Worm (Caenorhabditis elegans): Measurements from ENCODE around the gene appg-2.

Gene appg-2

ce11 chrII:8788752-8789151, 12.2 kb upstream of the appg-2 start:
- TF ChIP-seq unc-62 (GFP tag; optimal IDR thresholded peaks at IDR 0.05): no peak

ce11 chrII:8789828-8790558, 10.9 kb upstream of the appg-2 start, which contains the start of gene F07H5.13:
Gene F07H5.13 (plus strand): TSS chrII:8790557.
- TF ChIP-seq unc-62 (GFP tag; optimal IDR thresholded peaks at IDR 0.05): no peak

ce11 chrII:8792640-8793039, 8.3 kb upstream of the appg-2 start, which contains the start of gene idpa-2:
Gene idpa-2 (minus strand): TSS chrII:8792740.
- TF ChIP-seq unc-62 (GFP tag; optimal IDR thresholded peaks at IDR 0.05): no peak

DNA sequence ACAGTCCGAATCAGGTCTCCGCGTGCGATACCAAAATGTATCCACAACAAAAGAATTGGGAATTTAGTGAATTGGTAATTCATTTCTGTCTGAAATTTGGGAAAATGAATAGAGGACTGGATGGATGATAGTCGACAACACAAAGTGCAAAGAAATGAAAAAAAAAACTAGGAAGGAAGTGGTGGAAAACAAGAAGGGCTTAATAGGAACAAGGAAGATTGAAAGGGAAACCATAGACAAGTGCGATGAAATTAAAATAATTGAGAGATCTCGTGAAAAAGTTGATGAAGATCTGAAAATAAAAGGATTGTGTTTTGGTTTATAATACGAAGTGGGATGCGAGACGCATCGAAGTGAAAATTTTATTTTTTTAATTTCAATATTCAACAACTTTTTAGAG, 6.9 kb upstream of the appg-2 start, which contains the start of gene F07H5.7:
TSS of gene F07H5.7 (minus strand) at position 101 of the 400 bp plus-strand sequence.
- no peak for TF ChIP-seq unc-62 (GFP tag; optimal IDR thresholded peaks at IDR 0.05)

DNA sequence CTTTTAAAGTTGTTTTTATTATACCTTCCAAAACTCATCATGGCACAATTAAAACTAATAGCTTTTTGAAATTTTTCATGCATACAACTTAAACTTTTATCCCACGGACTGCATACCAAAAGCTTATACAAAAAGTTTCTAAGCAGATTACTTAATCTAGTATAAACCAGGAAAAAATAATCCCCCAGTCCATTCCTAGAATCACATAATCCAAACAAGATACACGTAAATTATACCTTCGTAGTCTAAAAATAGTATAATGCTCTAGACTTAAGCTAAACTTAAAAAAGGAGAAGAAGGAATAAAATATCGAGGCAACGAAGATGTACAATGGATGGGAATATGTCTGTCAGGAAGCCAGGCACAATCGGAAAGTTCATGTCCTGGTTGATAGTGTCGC, 5.7 kb upstream of the appg-2 start:
- no peak for TF ChIP-seq unc-62 (GFP tag; optimal IDR thresholded peaks at IDR 0.05)

ce11 chrII:8796391-8796790, 4.5 kb upstream of the appg-2 start:
- no peak for TF ChIP-seq unc-62 (GFP tag; optimal IDR thresholded peaks at IDR 0.05)

DNA sequence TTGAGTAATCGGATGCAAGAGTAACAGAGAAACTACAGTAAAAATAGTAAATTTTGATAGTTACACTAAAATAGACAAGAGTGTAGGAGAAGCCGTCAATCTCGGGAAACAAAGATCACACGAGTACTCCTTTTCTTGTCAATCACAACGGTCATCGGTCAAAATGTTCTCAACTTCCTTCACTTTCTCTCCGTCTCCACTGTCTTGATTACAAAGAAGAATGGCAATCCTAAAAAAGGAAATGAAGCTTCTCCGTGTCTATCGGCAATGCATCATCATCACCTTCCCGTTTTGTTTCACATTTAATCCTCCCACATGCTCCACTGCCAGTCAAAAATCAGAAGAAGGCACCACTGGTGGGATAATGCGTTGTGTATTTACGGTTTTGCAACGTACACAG, 1.2 kb upstream of the appg-2 start:
- no peak for TF ChIP-seq unc-62 (GFP tag; optimal IDR thresholded peaks at IDR 0.05)

DNA sequence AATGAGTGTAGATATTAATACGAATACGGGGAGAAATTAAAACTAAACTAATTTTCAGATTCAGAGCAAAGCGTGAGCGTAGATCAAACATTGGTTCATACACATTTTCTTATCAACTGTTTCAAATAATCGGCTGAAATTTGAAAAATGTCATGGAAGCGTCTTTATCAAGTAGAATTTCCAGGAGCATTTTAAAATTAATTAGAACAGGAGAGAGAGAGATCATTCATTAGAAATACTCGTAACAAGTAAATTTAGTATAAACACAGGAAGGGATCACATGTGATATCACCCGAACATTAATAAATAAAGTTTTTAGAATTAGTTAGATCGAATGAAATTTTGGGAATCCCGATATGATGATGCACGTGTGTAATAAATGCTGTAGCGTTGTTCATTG, 6.0 kb downstream of the appg-2 start, which contains the start of gene pho-13:
TSS of gene pho-13 (minus strand) at position 101 of the 400 bp plus-strand sequence.
- no peak for TF ChIP-seq unc-62 (GFP tag; optimal IDR thresholded peaks at IDR 0.05)

ce11 chrII:8808482-8808881, 7.6 kb downstream of the appg-2 start, which contains the start of gene F07H5.10:
Gene F07H5.10 (minus strand): TSS chrII:8808582.
- TF ChIP-seq unc-62 (GFP tag; optimal IDR thresholded peaks at IDR 0.05): no peak

DNA sequence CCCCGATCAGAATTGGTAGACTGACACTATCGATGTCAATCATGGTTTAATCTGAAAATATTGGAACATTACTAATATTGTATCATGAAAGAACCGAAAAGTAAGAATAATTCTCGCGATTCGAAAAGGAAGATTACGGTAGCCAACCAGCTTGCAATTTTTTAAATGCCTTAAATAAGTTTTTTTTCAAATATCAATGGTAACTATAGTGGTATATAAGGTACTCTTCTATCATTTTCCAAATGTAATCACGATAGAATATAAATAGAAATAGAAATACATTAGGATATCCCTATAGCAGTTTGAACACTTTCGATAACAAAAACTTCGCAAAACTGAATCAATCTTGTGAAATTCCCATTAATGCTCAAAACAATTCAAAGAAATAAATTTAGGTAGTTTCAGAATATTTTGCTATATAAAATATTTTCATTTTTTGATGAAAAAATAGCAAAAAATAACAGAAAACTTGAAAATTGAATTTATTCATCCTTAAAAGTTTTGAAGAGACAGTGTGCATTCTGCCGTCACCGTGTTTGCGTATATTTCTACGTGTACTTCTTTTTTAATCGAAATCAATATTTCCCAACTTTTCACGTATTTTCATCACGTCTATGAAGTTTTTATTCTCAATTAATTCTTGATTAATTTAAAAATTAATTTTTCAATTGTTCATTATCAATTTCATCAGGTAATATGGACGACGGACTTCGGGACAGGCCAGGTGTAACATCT, 9.9 kb downstream of the appg-2 start, which contains the start of the genes F46C5.9 and rer-1:
TSS of gene F46C5.9 (minus strand) at position 51 of the 735 bp plus-strand sequence.
TSS of gene rer-1 (plus strand) at position 692 of the 735 bp plus-strand sequence.
- TF ChIP-seq unc-62 (GFP tag; optimal IDR thresholded peaks at IDR 0.05): no peak

ce11 chrII:8811825-8812224, 10.9 kb downstream of the appg-2 start:
- no peak for TF ChIP-seq unc-62 (GFP tag; optimal IDR thresholded peaks at IDR 0.05)

DNA sequence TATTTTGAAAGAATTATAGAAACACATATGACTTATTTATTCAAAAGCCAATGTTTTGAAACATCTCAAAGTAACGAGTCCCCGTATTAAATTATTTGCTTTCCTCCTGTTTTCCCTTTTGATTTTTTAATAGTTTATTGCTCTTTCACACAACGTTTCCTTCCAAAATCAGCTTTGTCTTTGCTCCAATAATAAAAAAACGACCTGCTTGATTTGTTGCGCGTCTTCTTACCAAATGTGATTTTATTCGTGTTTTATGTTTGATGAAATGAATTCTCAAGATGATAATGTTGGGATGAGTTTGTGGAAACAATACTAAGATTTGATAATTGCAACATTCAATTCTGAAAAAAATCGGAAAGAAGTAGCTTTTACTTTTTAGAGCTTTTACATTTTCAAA, 11.4 kb downstream of the appg-2 start:
- TF ChIP-seq unc-62 (GFP tag; optimal IDR thresholded peaks at IDR 0.05): no peak

ce11 chrII:8813659-8814058, 12.7 kb downstream of the appg-2 start:
- no peak for TF ChIP-seq unc-62 (GFP tag; optimal IDR thresholded peaks at IDR 0.05)

ce11 chrII:8814231-8814630, 13.3 kb downstream of the appg-2 start:
- no peak for TF ChIP-seq unc-62 (GFP tag; optimal IDR thresholded peaks at IDR 0.05)

- TF ChIP-seq unc-62 (GFP tag; optimal IDR thresholded peaks at IDR 0.05): no peak
Observed at ce11 chrII:8817225-8817624, 16.3 kb downstream of the appg-2 start.

- no peak for TF ChIP-seq unc-62 (GFP tag; optimal IDR thresholded peaks at IDR 0.05)
Observed at ce11 chrII:8818257-8818656, 17.3 kb downstream of the appg-2 start.

All from whole organism, dauer.